Fruit fly (Drosophila melanogaster) whole organism, embryonic: ENCODE results near the gene peb.

Source experiments
- Ada2b ChIP-seq: fragments of 200-800 bp; sonication (Bioruptor generic); IDR thresholded peaks from 2 replicates; pipeline ENCODE4 v1.3.6; 2022; ENCODE audit warnings: missing biosample characterization, missing genetic modification characterization
- Atf6 ChIP-seq: fragments of 200-800 bp; sonication (Bioruptor generic); IDR thresholded peaks from 2 replicates; pipeline ENCODE4 v1.3.6; 2022; ENCODE audit warnings: missing biosample characterization, missing genetic modification characterization
- CG10321 ChIP-seq: fragments of 200-800 bp; sonication (Bioruptor generic); IDR thresholded peaks from 2 replicates; pipeline ENCODE4 v1.3.6; 2022; ENCODE audit warnings: missing biosample characterization, missing genetic modification characterization
- CG10366 ChIP-seq: fragments of 200-800 bp; sonication (Bioruptor generic); IDR thresholded peaks from 2 replicates; pipeline ENCODE4 v1.3.6; 2022; ENCODE audit warnings: missing biosample characterization, missing genetic modification characterization
- CG10959 ChIP-seq: fragments of 200-800 bp; sonication (Bioruptor generic); IDR thresholded peaks from 2 replicates; pipeline ENCODE4 v1.3.6; 2022; ENCODE audit warnings: missing biosample characterization, missing genetic modification characterization
- CG12104 ChIP-seq: fragments of 200-800 bp; sonication (Bioruptor generic); optimal IDR thresholded peaks from 3 replicates; lab custom pipeline; 2016; ENCODE audit warnings: missing biosample characterization, missing genetic modification characterization
- CG12391 ChIP-seq: fragments of 200-800 bp; sonication (Bioruptor generic); optimal IDR thresholded peaks from 3 replicates; lab custom pipeline; 2018; ENCODE audit warnings: missing biosample characterization, mild to moderate bottlenecking, missing genetic modification characterization, moderate library complexity
- CG13624 ChIP-seq: fragments of 200-800 bp; sonication (Bioruptor generic); optimal IDR thresholded peaks from 2 replicates; lab custom pipeline; 2016; ENCODE audit warnings: missing biosample characterization, missing genetic modification characterization
- CG17912 ChIP-seq: fragments of 200-800 bp; sonication (Bioruptor generic); optimal IDR thresholded peaks from 2 replicates; lab custom pipeline; 2018; ENCODE audit warnings: missing biosample characterization, mild to moderate bottlenecking, missing genetic modification characterization
- CG1832 ChIP-seq: fragments of 200-800 bp; sonication (Bioruptor generic); optimal IDR thresholded peaks from 2 replicates; lab custom pipeline; 2017; ENCODE audit warnings: missing biosample characterization, mild to moderate bottlenecking, missing genetic modification characterization, inconsistent platforms
- CG3065 ChIP-seq: fragments of 200-800 bp; sonication (Bioruptor generic); optimal IDR thresholded peaks from 2 replicates; lab custom pipeline; 2016; ENCODE audit warnings: missing biosample characterization, missing genetic modification characterization
- CG31224 ChIP-seq: fragments of 200-800 bp; sonication (Bioruptor generic); IDR thresholded peaks from 2 replicates; pipeline ENCODE4 v1.3.6; 2022; ENCODE audit warnings: missing biosample characterization, missing genetic modification characterization
- CG3281 ChIP-seq: fragments of 200-800 bp; sonication (Bioruptor generic); optimal IDR thresholded peaks from 3 replicates; lab custom pipeline; 2017; ENCODE audit warnings: missing biosample characterization, mild to moderate bottlenecking, missing genetic modification characterization
- CG33557 ChIP-seq: fragments of 200-800 bp; sonication (Bioruptor generic); optimal IDR thresholded peaks from 2 replicates; lab custom pipeline; 2019; ENCODE audit warnings: missing biosample characterization, mild to moderate bottlenecking, missing genetic modification characterization, moderate library complexity
- CG4360 ChIP-seq: fragments of 200-800 bp; sonication (Bioruptor generic); IDR thresholded peaks from 2 replicates; pipeline ENCODE4 v1.3.6; 2022; ENCODE audit warnings: missing biosample characterization, missing genetic modification characterization
- CG6254 ChIP-seq: fragments of 200-800 bp; sonication (Bioruptor generic); optimal IDR thresholded peaks from 3 replicates; lab custom pipeline; 2017; ENCODE audit warnings: mild to moderate bottlenecking, missing biosample characterization, missing genetic modification reagents, missing genetic modification characterization
- Fer2 ChIP-seq: fragments of 200-800 bp; sonication (Bioruptor generic); optimal IDR thresholded peaks from 2 replicates; lab custom pipeline; 2018; ENCODE audit warnings: missing biosample characterization, mild to moderate bottlenecking, missing genetic modification characterization, moderate library complexity
- Hr3 ChIP-seq: fragments of 200-800 bp; sonication (Bioruptor generic); optimal IDR thresholded peaks from 3 replicates; lab custom pipeline; 2016; ENCODE audit warnings: missing biosample characterization, missing genetic modification characterization
- Jarid2 ChIP-seq: fragments of 200-800 bp; sonication (Bioruptor generic); optimal IDR thresholded peaks from 3 replicates; lab custom pipeline; 2017; ENCODE audit warnings: mild to moderate bottlenecking, missing biosample characterization, missing genetic modification reagents, missing genetic modification characterization
- MESR4 ChIP-seq: fragments of 200-800 bp; sonication (Bioruptor generic); optimal IDR thresholded peaks from 2 replicates; lab custom pipeline; 2018; ENCODE audit warnings: missing biosample characterization, mild to moderate bottlenecking, missing genetic modification characterization, moderate library complexity
- NFAT ChIP-seq: fragments of 200-800 bp; sonication (Bioruptor generic); IDR thresholded peaks from 2 replicates; pipeline ENCODE4 v1.3.6; 2022; ENCODE audit warnings: missing biosample characterization, missing genetic modification characterization
- NK7.1 ChIP-seq: fragments of 200-800 bp; sonication (Bioruptor generic); optimal IDR thresholded peaks from 3 replicates; lab custom pipeline; 2016; ENCODE audit warnings: missing biosample characterization, missing genetic modification characterization
- Nf-YA ChIP-seq: fragments of 200-800 bp; sonication (Bioruptor generic); IDR thresholded peaks from 2 replicates; pipeline ENCODE4 v1.3.6; 2022; ENCODE audit warnings: missing biosample characterization, missing genetic modification characterization
- Nf-YC ChIP-seq: fragments of 200-800 bp; optimal IDR thresholded peaks from 3 replicates; lab custom pipeline; 2019; ENCODE audit warnings: missing biosample characterization, mild to moderate bottlenecking, missing genetic modification characterization, moderate library complexity
- Opbp ChIP-seq: fragments of 200-800 bp; sonication (Bioruptor generic); IDR thresholded peaks from 3 replicates; pipeline ENCODE4 v1.3.6; 2022; ENCODE audit warnings: missing biosample characterization, missing genetic modification characterization; ENCODE audit not compliant: partially characterized antibody
- Trl ChIP-seq, 3 experiments: fragments of >200 bp in 2 of 3; fragments of 200-800 bp in 1 of 3; sonication (Bioruptor generic) in 1 of 3; optimal IDR thresholded peaks; 2 replicates in 1 of 3; 3 replicates in 2 of 3; lab custom pipeline; 2016 to 2017; ENCODE audit warnings: missing biosample characterization in 1 of 3, missing genetic modification characterization in 1 of 3
- al ChIP-seq: fragments of 200-800 bp; sonication (Bioruptor generic); IDR thresholded peaks from 2 replicates; pipeline ENCODE4 v1.3.6; 2022; ENCODE audit warnings: missing biosample characterization, missing genetic modification characterization
- cas ChIP-seq: fragments of 200-800 bp; sonication (Bioruptor generic); IDR thresholded peaks from 2 replicates; pipeline ENCODE4 v1.3.6; 2022; ENCODE audit warnings: missing biosample characterization, missing genetic modification characterization
- ci ChIP-seq: fragments of 200-800 bp; sonication (Bioruptor generic); IDR thresholded peaks from 3 replicates; pipeline ENCODE4 v1.3.6; 2022; ENCODE audit warnings: missing biosample characterization, missing genetic modification characterization
- crol ChIP-seq: fragments of 200-800 bp; sonication (Bioruptor generic); IDR thresholded peaks from 2 replicates; pipeline ENCODE4 v1.3.6; 2022; ENCODE audit warnings: missing biosample characterization, missing genetic modification characterization
- fd3F ChIP-seq: fragments of 200-800 bp; sonication (Bioruptor generic); optimal IDR thresholded peaks from 2 replicates; lab custom pipeline; 2018; ENCODE audit warnings: missing biosample characterization, mild to moderate bottlenecking, missing genetic modification characterization, moderate library complexity
- gsb ChIP-seq: fragments of 200-800 bp; sonication (Bioruptor generic); IDR thresholded peaks from 2 replicates; pipeline ENCODE4 v1.3.6; 2022; ENCODE audit warnings: missing biosample characterization, missing genetic modification characterization
- jumu ChIP-seq: fragments of 200-800 bp; sonication (Bioruptor generic); optimal IDR thresholded peaks from 3 replicates; lab custom pipeline; 2016; ENCODE audit warnings: missing biosample characterization, missing genetic modification characterization
- knrl ChIP-seq: fragments of 200-800 bp; sonication (Bioruptor generic); IDR thresholded peaks from 3 replicates; pipeline ENCODE4 v1.3.6; 2022; ENCODE audit warnings: missing biosample characterization, missing genetic modification characterization; ENCODE audit not compliant: partially characterized antibody
- lmd ChIP-seq: fragments of 200-800 bp; sonication (Bioruptor generic); IDR thresholded peaks from 2 replicates; pipeline ENCODE4 v1.3.6; 2022; ENCODE audit warnings: missing biosample characterization, missing genetic modification characterization
- nerfin-2 ChIP-seq: fragments of 200-800 bp; sonication (Bioruptor generic); IDR thresholded peaks from 2 replicates; pipeline ENCODE4 v1.3.6; 2022; ENCODE audit warnings: missing biosample characterization, missing genetic modification characterization; ENCODE audit not compliant: partially characterized antibody
- oc ChIP-seq: fragments of 200-800 bp; sonication (Bioruptor generic); optimal IDR thresholded peaks from 2 replicates; lab custom pipeline; 2018; ENCODE audit warnings: missing biosample characterization, mild to moderate bottlenecking, missing genetic modification characterization, moderate library complexity
- org-1 ChIP-seq: fragments of 200-800 bp; sonication (Bioruptor generic); optimal IDR thresholded peaks from 2 replicates; lab custom pipeline; 2017; ENCODE audit warnings: missing biosample characterization, missing genetic modification characterization
- pb ChIP-seq: fragments of 200-800 bp; sonication (Bioruptor generic); optimal IDR thresholded peaks from 3 replicates; lab custom pipeline; 2016; ENCODE audit warnings: missing biosample characterization, missing genetic modification characterization
- pnt ChIP-seq: fragments of 200-800 bp; sonication (Bioruptor generic); optimal IDR thresholded peaks from 3 replicates; lab custom pipeline; 2016; ENCODE audit warnings: missing biosample characterization, missing genetic modification characterization
- repo ChIP-seq: fragments of 200-800 bp; sonication (Bioruptor generic); optimal IDR thresholded peaks from 2 replicates; lab custom pipeline; 2016; ENCODE audit warnings: missing biosample characterization, missing genetic modification characterization
- schlank ChIP-seq: fragments of 200-800 bp; sonication (Bioruptor generic); optimal IDR thresholded peaks from 2 replicates; lab custom pipeline; 2018; ENCODE audit warnings: missing biosample characterization, mild to moderate bottlenecking, missing genetic modification characterization
- sisA ChIP-seq: fragments of 200-800 bp; sonication (Bioruptor generic); IDR thresholded peaks from 2 replicates; pipeline ENCODE4 v1.3.6; 2022; ENCODE audit warnings: missing biosample characterization, missing genetic modification characterization
- so ChIP-seq: fragments of 200-800 bp; sonication (Bioruptor generic); IDR thresholded peaks from 3 replicates; pipeline ENCODE4 v1.3.6; 2022; ENCODE audit warnings: missing biosample characterization, missing genetic modification characterization
- sr ChIP-seq: fragments of 200-800 bp; sonication (Bioruptor generic); IDR thresholded peaks from 3 replicates; pipeline ENCODE4 v1.3.6; 2022; ENCODE audit warnings: missing biosample characterization, missing genetic modification characterization
- ssp ChIP-seq: fragments of 200-800 bp; sonication (Bioruptor generic); IDR thresholded peaks from 2 replicates; pipeline ENCODE4 v1.3.6; 2022; ENCODE audit warnings: missing biosample characterization, missing genetic modification characterization
- stc ChIP-seq: fragments of 200-800 bp; sonication (Bioruptor generic); IDR thresholded peaks from 2 replicates; pipeline ENCODE4 v1.3.6; 2022; ENCODE audit warnings: missing biosample characterization, missing genetic modification characterization
- tap ChIP-seq: fragments of 200-800 bp; optimal IDR thresholded peaks from 3 replicates; lab custom pipeline; 2019; ENCODE audit warnings: missing biosample characterization, mild to moderate bottlenecking, missing genetic modification characterization, moderate library complexity
- toy ChIP-seq: fragments of 200-800 bp; sonication (Bioruptor generic); IDR thresholded peaks from 2 replicates; pipeline ENCODE4 v1.3.6; 2022; ENCODE audit warnings: missing biosample characterization, missing genetic modification characterization
- trh ChIP-seq: fragments of 200-800 bp; sonication (Bioruptor generic); optimal IDR thresholded peaks from 2 replicates; lab custom pipeline; 2016; ENCODE audit warnings: missing biosample characterization, missing genetic modification characterization
- wor ChIP-seq: fragments of 200-800 bp; sonication (Bioruptor generic); IDR thresholded peaks from 2 replicates; pipeline ENCODE4 v1.3.6; 2022; ENCODE audit warnings: missing biosample characterization, missing genetic modification characterization
- yki ChIP-seq: fragments of >200 bp; optimal IDR thresholded peaks from 3 replicates; lab custom pipeline; 2018
- zfh1 ChIP-seq: fragments of 200-800 bp; sonication (Bioruptor generic); IDR thresholded peaks from 3 replicates; pipeline ENCODE4 v1.3.6; 2022; ENCODE audit warnings: missing biosample characterization, missing genetic modification characterization

Gene peb

dm6 chrX:4573971-4574370 is 43.4 kb upstream of the peb start (continued):
- no peak for TF ChIP-seq CG3065 (GFP tag; lab: Kevin White, UChicago)
- TF ChIP-seq CG10321: no peak
- no peak for TF ChIP-seq MESR4 (GFP tag; lab: Kevin White, UChicago)
- no peak for TF ChIP-seq Atf6 (GFP tag; lab: Robert Waterston, UW)
- no peak for TF ChIP-seq crol (GFP tag; lab: Robert Waterston, UW)
- no peak for TF ChIP-seq CG12104 (GFP tag; lab: Kevin White, UChicago)
- no peak for TF ChIP-seq cas (GFP tag; lab: Robert Waterston, UW)
- TF ChIP-seq so (GFP tag; lab: Robert Waterston, UW): no peak
- peak; percentile 65; the same call in 1 of the 2 replicates for TF ChIP-seq CG10959 (GFP tag; lab: Robert Waterston, UW)
- no peak for TF ChIP-seq Trl (optimal IDR thresholded peaks at IDR 0.05; lab: Kevin White, UChicago)
- no peak for TF ChIP-seq Trl (GFP tag; optimal IDR thresholded peaks at IDR 0.05; lab: Kevin White, UChicago)
- no peak for TF ChIP-seq Hr3 (GFP tag; lab: Kevin White, UChicago)
- TF ChIP-seq jumu: no peak
- no peak for TF ChIP-seq Jarid2 (GFP tag; lab: Kevin White, UChicago)
- TF ChIP-seq Opbp (GFP tag; lab: Robert Waterston, UW): no peak
- TF ChIP-seq sisA: peak; percentile 26; the same call in 1 of the 2 replicates
- TF ChIP-seq Fer2 (tag; lab: Kevin White, UChicago): no peak
- no peak for TF ChIP-seq wor (GFP tag; lab: Robert Waterston, UW)
- TF ChIP-seq toy (GFP tag; lab: Robert Waterston, UW): no peak
- TF ChIP-seq stc (GFP tag; lab: Robert Waterston, UW): no peak
- TF ChIP-seq CG33557 (GFP tag; lab: Kevin White, UChicago): peak; percentile 20
- no peak for TF ChIP-seq CG4360
- no peak for TF ChIP-seq NFAT
- no peak for TF ChIP-seq schlank
- no peak for TF ChIP-seq oc (tag; lab: Kevin White, UChicago)
- TF ChIP-seq Nf-YC (tag; lab: Kevin White, UChicago): no peak
- no peak for TF ChIP-seq fd3F (GFP tag; lab: Kevin White, UChicago)
- no peak for TF ChIP-seq CG6254 (GFP tag; lab: Kevin White, UChicago)
- TF ChIP-seq nerfin-2: no peak
- TF ChIP-seq CG17912 (GFP tag; lab: Kevin White, UChicago): no peak
- peak; percentile 52; the same call in 1 of the 3 replicates for TF ChIP-seq zfh1 (GFP tag; lab: Robert Waterston, UW)
- TF ChIP-seq sr (GFP tag; lab: Robert Waterston, UW): no peak
- no peak for TF ChIP-seq tap (tag; lab: Kevin White, UChicago)
- TF ChIP-seq CG12391: peak; percentile 44
- no peak for TF ChIP-seq CG31224 (GFP tag; lab: Robert Waterston, UW)
- no peak for TF ChIP-seq trh (GFP tag; lab: Kevin White, UChicago)
- no peak for TF ChIP-seq Nf-YA (GFP tag; lab: Robert Waterston, UW)
- TF ChIP-seq CG10366: no peak
- no peak for TF ChIP-seq repo (GFP tag; lab: Kevin White, UChicago)
- TF ChIP-seq al: no peak
- TF ChIP-seq pnt (GFP tag; lab: Kevin White, UChicago): no peak
- TF ChIP-seq ssp (GFP tag; lab: Robert Waterston, UW): 0 out of 2 replicates have a peak, but pooled peaks have one; percentile 13
- no peak; the same call in 1 of the 2 replicates for TF ChIP-seq Ada2b (GFP tag; lab: Robert Waterston, UW)
- no peak for TF ChIP-seq CG13624 (GFP tag; lab: Kevin White, UChicago)
- no peak for TF ChIP-seq yki (lab: Kevin White, UChicago)
- TF ChIP-seq knrl (GFP tag; lab: Robert Waterston, UW): no peak
- no peak for TF ChIP-seq NK7.1
- TF ChIP-seq lmd (GFP tag; lab: Robert Waterston, UW): no peak
- TF ChIP-seq ci (GFP tag; lab: Robert Waterston, UW): no peak
- no peak for TF ChIP-seq org-1
- no peak for TF ChIP-seq CG1832 (GFP tag; lab: Kevin White, UChicago)
- TF ChIP-seq pb (GFP tag; lab: Kevin White, UChicago): no peak
- no peak for TF ChIP-seq CG3281
- no peak for TF ChIP-seq gsb
